Worm (Caenorhabditis elegans) whole organism, L3 larva: ENCODE results near the gene F40G9.5.

ENCODE experiments used
- ama-1 ChIP-seq: fragments of 150-350 bp; optimal IDR thresholded peaks from 2 replicates; lab custom pipeline; 2018
- ceh-82 ChIP-seq: fragments of 150-350 bp; optimal IDR thresholded peaks from 2 replicates; lab custom pipeline; 2014; ENCODE audit warnings: missing biosample characterization, missing genetic modification characterization
- ceh-9 ChIP-seq: sonication (generic microtip); optimal IDR thresholded peaks from 2 replicates; lab custom pipeline; 2018; ENCODE audit warnings: missing biosample characterization, missing genetic modification characterization
- fkh-2 ChIP-seq: fragments of 150-350 bp; optimal IDR thresholded peaks from 2 replicates; lab custom pipeline; 2014; ENCODE audit warnings: missing biosample characterization, missing genetic modification reagents, missing genetic modification characterization
- lin-39 ChIP-seq: fragments of 150-350 bp; optimal IDR thresholded peaks from 2 replicates; lab custom pipeline; 2018; ENCODE audit warnings: missing biosample characterization, missing genetic modification reagents, missing genetic modification characterization
- mml-1 ChIP-seq: fragments of 150-350 bp; sonication (generic microtip); optimal IDR thresholded peaks from 3 replicates; lab custom pipeline; 2014; ENCODE audit warnings: missing biosample characterization, missing genetic modification characterization
- nhr-76 ChIP-seq: fragments of 150-350 bp; sonication (generic microtip); optimal IDR thresholded peaks from 5 replicates; lab custom pipeline; 2014; ENCODE audit warnings: missing biosample characterization, missing genetic modification characterization
- pha-4 ChIP-seq: fragments of 150-350 bp; optimal IDR thresholded peaks from 2 replicates; lab custom pipeline; 2014; ENCODE audit warnings: missing biosample characterization, missing genetic modification reagents, missing genetic modification characterization
- unc-39 ChIP-seq: sonication (generic microtip); optimal IDR thresholded peaks from 4 replicates; lab custom pipeline; 2017; ENCODE audit warnings: missing biosample characterization, missing genetic modification characterization

DNA sequence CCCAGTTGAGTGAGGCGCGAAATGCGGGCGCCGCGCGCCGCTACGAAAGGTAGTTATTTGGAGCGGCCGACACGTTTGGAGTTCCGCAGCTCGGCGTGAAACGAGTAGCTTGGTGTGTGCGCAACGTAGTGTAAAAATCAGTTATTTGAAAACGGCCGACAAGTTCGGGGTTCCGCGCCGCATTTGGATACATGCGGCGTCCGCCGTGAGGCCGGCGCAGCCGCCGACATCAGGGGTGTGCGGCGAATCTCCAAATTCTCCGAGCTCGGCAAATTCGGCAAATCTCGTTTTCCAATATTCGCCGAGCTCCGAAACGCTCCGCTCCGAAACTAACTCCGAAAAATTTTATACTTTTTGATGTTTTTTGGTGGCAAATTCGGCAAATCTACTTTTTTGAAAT, 23.1 kb upstream of the F40G9.5 start:
- TF ChIP-seq ceh-82 (tag; lab: Kevin White, UChicago) (no peak), nhr-76 (tag; lab: Kevin White, UChicago) (no peak), mml-1 (tag; lab: Kevin White, UChicago) (no peak), fkh-2 (tag; lab: Kevin White, UChicago) (no peak), lin-39 (tag; lab: Kevin White, UChicago) (no peak), ama-1 (no peak), pha-4 (tag; lab: Kevin White, UChicago) (no peak), ceh-9 (no peak), unc-39 (tag; lab: Kevin White, UChicago) (no peak)
